Fruit fly (Drosophila melanogaster) whole organism, prepupa: ENCODE results near the gene Prosbeta2R2.

Experiments used
- CG6276 ChIP-seq: fragments of 200-800 bp; sonication (Bioruptor generic); optimal IDR thresholded peaks from 2 replicates; lab custom pipeline; 2017; ENCODE audit warnings: missing biosample characterization, mild to moderate bottlenecking, missing genetic modification characterization
- CG6854 ChIP-seq: fragments of 200-800 bp; sonication (Bioruptor generic); optimal IDR thresholded peaks from 2 replicates; lab custom pipeline; 2017; ENCODE audit warnings: missing biosample characterization, mild to moderate bottlenecking, missing genetic modification characterization
- CG8119 ChIP-seq: fragments of 200-800 bp; sonication (Bioruptor generic); IDR thresholded peaks from 3 replicates; pipeline ENCODE4 v1.3.6; 2022; ENCODE audit warnings: missing biosample characterization, missing genetic modification characterization
- Ets21C ChIP-seq: fragments of 200-800 bp; sonication (Bioruptor generic); optimal IDR thresholded peaks from 3 replicates; lab custom pipeline; 2016; ENCODE audit warnings: missing biosample characterization, missing genetic modification characterization
- Hr39 ChIP-seq: fragments of 200-800 bp; sonication (Bioruptor generic); optimal IDR thresholded peaks from 2 replicates; lab custom pipeline; 2016; ENCODE audit warnings: missing biosample characterization, missing genetic modification characterization
- OdsH ChIP-seq: fragments of 200-800 bp; sonication (Bioruptor generic); optimal IDR thresholded peaks from 3 replicates; lab custom pipeline; 2016; ENCODE audit warnings: missing biosample characterization, missing genetic modification characterization
- Sox102F ChIP-seq: fragments of 200-800 bp; sonication (Bioruptor generic); optimal IDR thresholded peaks from 2 replicates; lab custom pipeline; 2016; ENCODE audit warnings: missing biosample characterization, mild to moderate bottlenecking, missing genetic modification characterization
- dsx ChIP-seq: fragments of 200-800 bp; optimal IDR thresholded peaks from 3 replicates; lab custom pipeline; 2019; ENCODE audit warnings: missing biosample characterization, mild to moderate bottlenecking, missing genetic modification characterization, moderate library complexity; ENCODE audit not compliant: poor library complexity, severe bottlenecking
- vri ChIP-seq: fragments of 200-800 bp; sonication (Bioruptor generic); optimal IDR thresholded peaks from 3 replicates; lab custom pipeline; 2016; ENCODE audit warnings: missing biosample characterization, mild to moderate bottlenecking, missing genetic modification characterization

dm6 chr3R:5171972-5172371, 47.4 kb downstream of the Prosbeta2R2 start:
- no peak for TF ChIP-seq CG8119 (GFP tag; lab: Robert Waterston, UW)
- no peak for TF ChIP-seq CG6276 (GFP tag; lab: Kevin White, UChicago)
- TF ChIP-seq Sox102F (GFP tag; lab: Kevin White, UChicago), result no peak
- TF ChIP-seq vri, result no peak
- TF ChIP-seq OdsH (GFP tag; lab: Kevin White, UChicago), result no peak
- no peak for TF ChIP-seq Hr39 (GFP tag; lab: Kevin White, UChicago)
- no peak for TF ChIP-seq dsx
- TF ChIP-seq CG6854 (GFP tag; lab: Kevin White, UChicago), result no peak
- TF ChIP-seq Ets21C (GFP tag; lab: Kevin White, UChicago), result no peak
